Fruit fly (Drosophila melanogaster) whole organism, wandering third instar larva: ENCODE results near the gene cue.

Experiments
- Dfd ChIP-seq: fragments of >200 bp; optimal IDR thresholded peaks from 2 replicates; lab custom pipeline; 2017; ENCODE audit warnings: missing biosample characterization, missing genetic modification characterization
- HLH106 ChIP-seq: fragments of 200-800 bp; optimal IDR thresholded peaks from 3 replicates; lab custom pipeline; 2019; ENCODE audit warnings: missing biosample characterization, mild to moderate bottlenecking, missing genetic modification characterization, moderate library complexity
- Sp1 ChIP-seq: fragments of 200-800 bp; sonication (Bioruptor generic); optimal IDR thresholded peaks from 3 replicates; lab custom pipeline; 2019; ENCODE audit warnings: missing biosample characterization, mild to moderate bottlenecking, missing genetic modification characterization, moderate library complexity
- rgr ChIP-seq: fragments of 200-800 bp; sonication (Bioruptor generic); optimal IDR thresholded peaks from 3 replicates; lab custom pipeline; 2016; ENCODE audit warnings: missing biosample characterization, mild to moderate bottlenecking, missing genetic modification characterization
- tai ChIP-seq: sonication (Bioruptor generic); optimal IDR thresholded peaks from 2 replicates; lab custom pipeline; 2016; ENCODE audit warnings: missing biosample characterization, missing genetic modification characterization
- usp ChIP-seq: fragments of >200 bp; optimal IDR thresholded peaks from 2 replicates; lab custom pipeline; 2017; ENCODE audit warnings: missing biosample characterization, missing genetic modification characterization

DNA sequence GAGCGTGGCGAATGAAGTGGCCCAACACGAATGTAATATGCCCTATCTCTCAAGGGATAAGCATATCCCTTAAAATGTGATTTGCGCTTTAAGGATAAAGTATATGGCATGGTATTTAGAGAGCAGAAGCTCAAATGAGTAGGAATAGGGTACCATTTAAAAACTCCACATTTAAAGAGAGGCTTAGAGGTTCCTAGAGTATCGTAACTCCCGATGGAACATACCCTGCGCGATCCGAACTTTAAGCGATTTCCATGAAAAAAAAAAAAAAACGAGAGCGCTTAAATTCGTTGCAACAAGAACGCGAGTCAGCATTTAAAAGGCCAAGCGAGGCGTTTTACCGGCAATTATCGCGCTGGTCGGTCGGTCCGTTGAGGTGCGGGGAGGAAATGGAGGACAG, 59.8 kb downstream of the cue start:
- no peak for TF ChIP-seq Dfd (GFP tag; lab: Kevin White, UChicago)
- peak; percentile 43 for TF ChIP-seq rgr (GFP tag; lab: Kevin White, UChicago)
- no peak for TF ChIP-seq tai
- TF ChIP-seq HLH106 (tag; lab: Kevin White, UChicago): peak; percentile 40
- peak; percentile 47 for TF ChIP-seq Sp1
- no peak for TF ChIP-seq usp
